Worm (Caenorhabditis elegans) whole organism, late embryonic: ENCODE data around the gene mec-18.

Experiments used
- K09A11.1 ChIP-seq: sonication (generic microtip); optimal IDR thresholded peaks from 2 replicates; lab custom pipeline; 2017; ENCODE audit warnings: antibody characterized with exemption, mild to moderate bottlenecking, missing genetic modification characterization, missing compliant biosample characterization; ENCODE audit not compliant: insufficient read depth
- Y22D7AL.16 ChIP-seq: sonication (generic microtip); optimal IDR thresholded peaks from 2 replicates; lab custom pipeline; 2016; ENCODE audit warnings: missing genetic modification characterization, missing compliant biosample characterization
- eyg-1 ChIP-seq: sonication (generic microtip); optimal IDR thresholded peaks from 2 replicates; lab custom pipeline; 2016; ENCODE audit warnings: missing genotype, missing genetic modification characterization, missing compliant biosample characterization
- fkh-10 ChIP-seq: fragments of 150-350 bp; optimal IDR thresholded peaks from 2 replicates; lab custom pipeline; 2014; ENCODE audit warnings: missing biosample characterization, missing genetic modification reagents, missing genetic modification characterization
- gmeb-2 ChIP-seq: sonication (generic microtip); optimal IDR thresholded peaks from 2 replicates; lab custom pipeline; 2016; ENCODE audit warnings: missing genetic modification characterization, inconsistent platforms, missing compliant biosample characterization
- hlh-13 ChIP-seq: fragments of 200-800 bp; sonication (Bioruptor generic); optimal IDR thresholded peaks from 2 replicates; lab custom pipeline; 2018; ENCODE audit warnings: mild to moderate bottlenecking, missing genetic modification characterization, missing compliant biosample characterization
- nfya-1 ChIP-seq: sonication (generic microtip); optimal IDR thresholded peaks from 2 replicates; lab custom pipeline; 2017; ENCODE audit warnings: missing genetic modification characterization, mild to moderate bottlenecking, missing compliant biosample characterization, antibody characterized with exemption, moderate library complexity
- nhr-11 ChIP-seq: fragments of 150-350 bp; optimal IDR thresholded peaks from 2 replicates; lab custom pipeline; 2014; ENCODE audit warnings: missing biosample characterization, missing genetic modification characterization
- pha-4 ChIP-seq: fragments of 150-350 bp; optimal IDR thresholded peaks from 2 replicates; lab custom pipeline; 2018; ENCODE audit warnings: missing biosample characterization, missing genetic modification reagents, missing genetic modification characterization
- pros-1 ChIP-seq: fragments of 150-350 bp; optimal IDR thresholded peaks from 2 replicates; lab custom pipeline; 2014; ENCODE audit warnings: missing biosample characterization, missing genetic modification reagents, missing genetic modification characterization
- rnt-1 ChIP-seq: sonication (generic microtip); optimal IDR thresholded peaks from 2 replicates; lab custom pipeline; 2016; ENCODE audit warnings: missing genetic modification characterization, missing compliant biosample characterization
- syd-9 ChIP-seq: sonication (generic microtip); optimal IDR thresholded peaks from 2 replicates; lab custom pipeline; 2016; ENCODE audit warnings: mild to moderate bottlenecking, missing genetic modification characterization, moderate library complexity, missing compliant biosample characterization
- unc-55 ChIP-seq: sonication (generic microtip); optimal IDR thresholded peaks from 2 replicates; lab custom pipeline; 2017; ENCODE audit warnings: missing biosample characterization, missing genetic modification reagents, missing genetic modification characterization

- TF ChIP-seq K09A11.1 (tag; lab: Kevin White, UChicago) = no peak
- no peak for TF ChIP-seq eyg-1 (tag; lab: Kevin White, UChicago)
- no peak for TF ChIP-seq fkh-10
- no peak for TF ChIP-seq pros-1 (tag; lab: Kevin White, UChicago)
- TF ChIP-seq Y22D7AL.16 (tag; lab: Kevin White, UChicago) = no peak
- TF ChIP-seq nhr-11 = no peak
- TF ChIP-seq gmeb-2 (tag; lab: Kevin White, UChicago) = no peak
- no peak for TF ChIP-seq syd-9 (tag; lab: Kevin White, UChicago)
- TF ChIP-seq nfya-1 (tag; lab: Kevin White, UChicago) = no peak
- no peak for TF ChIP-seq rnt-1 (tag; lab: Kevin White, UChicago)
- TF ChIP-seq pha-4 = no peak
- TF ChIP-seq unc-55 (GFP tag; lab: Kevin White, UChicago) = no peak
- no peak for TF ChIP-seq hlh-13 (GFP tag; lab: Kevin White, UChicago)
Observed at ce11 chrX:4273614-4274013, 402 bp downstream of the mec-18 start, which contains the start of gene C52B9.10.
